Fruit fly (Drosophila melanogaster) Kc167 (cell line): ENCODE measurements around the gene Trs20.

Experiments
- Myc ChIP-seq: fragments of >200 bp; optimal IDR thresholded peaks from 2 replicates; lab custom pipeline; 2017; ENCODE audit warnings: missing external identifiers
- Sin3A ChIP-seq: fragments of >200 bp; optimal IDR thresholded peaks from 2 replicates; lab custom pipeline; 2018; ENCODE audit warnings: missing external identifiers
- h ChIP-seq: fragments of >200 bp; optimal IDR thresholded peaks from 3 replicates; lab custom pipeline; 2018; ENCODE audit warnings: missing external identifiers
- insv ChIP-seq: fragments of >200 bp; optimal IDR thresholded peaks from 3 replicates; lab custom pipeline; 2018; ENCODE audit warnings: missing external identifiers
- psq ChIP-seq: fragments of >200 bp; optimal IDR thresholded peaks from 2 replicates; lab custom pipeline; 2017; ENCODE audit warnings: missing external identifiers
- ttk ChIP-seq: sonication (Bioruptor generic); optimal IDR thresholded peaks from 2 replicates; lab custom pipeline; 2017; ENCODE audit warnings: missing external identifiers

dm6 chr3L:16097393-16097884 lies 34.0 kb downstream of the Trs20 start, which contains the start of the genes CG13074 and ATPsynbetaL:
- TF ChIP-seq insv (lab: Kevin White, UChicago) (no peak), ttk (lab: Kevin White, UChicago) (no peak), Sin3A (lab: Kevin White, UChicago) (no peak), psq (lab: Kevin White, UChicago) (no peak), h (lab: Kevin White, UChicago) (no peak), Myc (lab: Kevin White, UChicago) (no peak)
